Worm (Caenorhabditis elegans): ENCODE results near the gene K04B12.2.

- no peak for TF ChIP-seq M03D4.4 (tag; optimal IDR thresholded peaks at IDR 0.05)
- TF ChIP-seq lsy-2 (tag; optimal IDR thresholded peaks at IDR 0.05): no peak
- no peak for TF ChIP-seq unc-39 (tag; optimal IDR thresholded peaks at IDR 0.05)
- TF ChIP-seq nhr-12 (tag; optimal IDR thresholded peaks at IDR 0.05): no peak
- TF ChIP-seq pha-4 (tag; optimal IDR thresholded peaks at IDR 0.05): no peak
- TF ChIP-seq unc-62 (GFP tag; optimal IDR thresholded peaks at IDR 0.05): no peak
- TF ChIP-seq snpc-4 (tag; optimal IDR thresholded peaks at IDR 0.05): no peak
- no peak for TF ChIP-seq nhr-237 (tag; optimal IDR thresholded peaks at IDR 0.05)
- TF ChIP-seq nhr-28 (tag; optimal IDR thresholded peaks at IDR 0.05): no peak
- no peak for TF ChIP-seq nhr-76 (tag; optimal IDR thresholded peaks at IDR 0.05)
These were observed 656 bp downstream of the K04B12.2 start for ce11 chrII:14437116-14437515.
